Fruit fly (Drosophila melanogaster): ENCODE data around the gene Cyp12e1.
A peak's percentile ranks its signal among the peaks of the same experiment; 100 is the strongest.

Gene Cyp12e1

dm6 chr3R:10388128-10389026 lies 46.2 kb upstream of the Cyp12e1 start, which contains the start of gene cwo (continued):
- TF ChIP-seq Nf-YA (GFP tag; IDR thresholded peaks at IDR 0.05) (no peak), CG1024 (GFP tag; IDR thresholded peaks at IDR 0.05) (no peak), CG32772 (GFP tag; IDR thresholded peaks at IDR 0.05) (no peak), CG13775 (GFP tag; optimal IDR thresholded peaks at IDR 0.05) (no peak), sob (GFP tag; IDR thresholded peaks at IDR 0.05) (no peak), CG16813 (GFP tag; IDR thresholded peaks at IDR 0.05; ENCODE audit: partially characterized antibody) (no peak), CG13624 (GFP tag; optimal IDR thresholded peaks at IDR 0.05) (peak; percentile 14), lilli (GFP tag; optimal IDR thresholded peaks at IDR 0.05) (no peak), CG6272 (GFP tag; IDR thresholded peaks at IDR 0.05) (no peak), CG8388 (GFP tag; optimal IDR thresholded peaks at IDR 0.05) (no peak), HmgD (GFP tag; optimal IDR thresholded peaks at IDR 0.05) (no peak), stwl (tag; optimal IDR thresholded peaks at IDR 0.05) (no peak), CG15696 (tag; optimal IDR thresholded peaks at IDR 0.05) (peak; percentile 54), fd64A (GFP tag; optimal IDR thresholded peaks at IDR 0.05) (peak; percentile 59), maf-S (GFP tag; optimal IDR thresholded peaks at IDR 0.05) (no peak), CG15514 (GFP tag; optimal IDR thresholded peaks at IDR 0.05) (peak; percentile 25), CG16863 (GFP tag; optimal IDR thresholded peaks at IDR 0.05) (peak; percentile 19), Aef1 (GFP tag; IDR thresholded peaks at IDR 0.05) (no peak), CG4820 (GFP tag; optimal IDR thresholded peaks at IDR 0.05) (no peak), Ets65A (GFP tag) (no peak), row (GFP tag; IDR thresholded peaks at IDR 0.05) (no peak), D (optimal IDR thresholded peaks at IDR 0.05) (no peak), D (GFP tag; optimal IDR thresholded peaks at IDR 0.05) (no peak), CG13123 (GFP tag; optimal IDR thresholded peaks at IDR 0.05) (peak; percentile 12), Hmx (GFP tag; optimal IDR thresholded peaks at IDR 0.05) (no peak), CG2120 (GFP tag; optimal IDR thresholded peaks at IDR 0.05) (no peak), CG10209 (GFP tag; optimal IDR thresholded peaks at IDR 0.05) (peak; percentile 13), CG4328 (GFP tag; optimal IDR thresholded peaks at IDR 0.05) (peak; percentile 44), kni (GFP tag; optimal IDR thresholded peaks at IDR 0.05) (peak; percentile 76), grn (GFP tag; optimal IDR thresholded peaks at IDR 0.05) (peak; percentile 85), Jarid2 (GFP tag; optimal IDR thresholded peaks at IDR 0.05) (peak; percentile 80), Abd-B (GFP tag; optimal IDR thresholded peaks at IDR 0.05) (no peak), da (GFP tag; optimal IDR thresholded peaks at IDR 0.05) (peak; percentile 13), B-H2 (GFP tag; optimal IDR thresholded peaks at IDR 0.05) (no peak), pzg (GFP tag; optimal IDR thresholded peaks at IDR 0.05) (no peak), Xbp1 (GFP tag; optimal IDR thresholded peaks at IDR 0.05) (peak; percentile 26), pros (GFP tag; optimal IDR thresholded peaks at IDR 0.05) (no peak), CG34422 (GFP tag; IDR thresholded peaks at IDR 0.05) (no peak), vvl (GFP tag; IDR thresholded peaks at IDR 0.05) (no peak), sd (tag; optimal IDR thresholded peaks at IDR 0.05) (peak; percentile 61), CG7963 (GFP tag; IDR thresholded peaks at IDR 0.05; ENCODE audit: partially characterized antibody) (no peak), dpn (GFP tag; optimal IDR thresholded peaks at IDR 0.05) (no peak), nom (GFP tag; optimal IDR thresholded peaks at IDR 0.05) (peak; percentile 8), seq (GFP tag; IDR thresholded peaks at IDR 0.05) (no peak), NfI (GFP tag; optimal IDR thresholded peaks at IDR 0.05) (peak; percentile 6), CG6813 (GFP tag; optimal IDR thresholded peaks at IDR 0.05) (peak; percentile 66), Sox100B (GFP tag; optimal IDR thresholded peaks at IDR 0.05) (peak; percentile 2), vfl (GFP tag; optimal IDR thresholded peaks at IDR 0.05) (no peak), CG10543 (GFP tag; optimal IDR thresholded peaks at IDR 0.05) (peak; percentile 36)

All from whole organism, embryonic.